Worm (Caenorhabditis elegans) whole organism, mixed stage, embryonic: ENCODE data around the gene srh-266.

ENCODE experiments used
- M03D4.4 ChIP-seq: sonication (generic microtip); optimal IDR thresholded peaks from 2 replicates; lab custom pipeline; 2017; ENCODE audit warnings: mild to moderate bottlenecking, missing genetic modification characterization, missing compliant biosample characterization
- bed-3 ChIP-seq: fragments of 200-800 bp; sonication (Bioruptor generic); optimal IDR thresholded peaks from 3 replicates; lab custom pipeline; 2018; ENCODE audit warnings: mild to moderate bottlenecking, missing genetic modification characterization, moderate library complexity, missing compliant biosample characterization
- blmp-1 ChIP-seq: fragments of 150-350 bp; optimal IDR thresholded peaks from 2 replicates; lab custom pipeline; 2014; ENCODE audit warnings: missing biosample characterization, missing genetic modification characterization
- ceh-39 ChIP-seq: fragments of 150-350 bp; optimal IDR thresholded peaks from 2 replicates; lab custom pipeline; 2014; ENCODE audit warnings: missing biosample characterization, missing genetic modification characterization
- ceh-43 ChIP-seq: fragments of 200-800 bp; sonication (Bioruptor generic); optimal IDR thresholded peaks from 2 replicates; lab custom pipeline; 2018; ENCODE audit warnings: mild to moderate bottlenecking, missing genetic modification characterization, moderate library complexity, missing compliant biosample characterization
- ceh-83 ChIP-seq: fragments of 200-800 bp; sonication (Bioruptor generic); optimal IDR thresholded peaks from 2 replicates; lab custom pipeline; 2018; ENCODE audit warnings: mild to moderate bottlenecking, missing genetic modification characterization, missing compliant biosample characterization
- ces-1 ChIP-seq: fragments of 150-350 bp; optimal IDR thresholded peaks from 2 replicates; lab custom pipeline; 2014; ENCODE audit warnings: missing biosample characterization, missing genetic modification reagents, missing genetic modification characterization
- cnd-1 ChIP-seq: fragments of 200-800 bp; sonication (Bioruptor generic); optimal IDR thresholded peaks from 2 replicates; lab custom pipeline; 2018; ENCODE audit warnings: mild to moderate bottlenecking, missing genetic modification characterization, missing compliant biosample characterization
- elt-1 ChIP-seq: sonication (generic microtip); optimal IDR thresholded peaks from 2 replicates; lab custom pipeline; 2017; ENCODE audit warnings: missing genetic modification characterization, mild to moderate bottlenecking, missing compliant biosample characterization, antibody characterized with exemption, moderate library complexity, borderline replicate concordance; ENCODE audit not compliant: insufficient read depth
- flh-1 ChIP-seq: fragments of 200-800 bp; sonication (Bioruptor generic); optimal IDR thresholded peaks from 2 replicates; lab custom pipeline; 2018; ENCODE audit warnings: mild to moderate bottlenecking, missing genetic modification characterization, moderate library complexity, missing compliant biosample characterization
- ham-2 ChIP-seq: fragments of 200-800 bp; sonication (Bioruptor generic); optimal IDR thresholded peaks from 2 replicates; lab custom pipeline; 2018; ENCODE audit warnings: mild to moderate bottlenecking, missing genetic modification characterization, missing compliant biosample characterization
- hlh-1 ChIP-seq: fragments of 150-350 bp; optimal IDR thresholded peaks from 2 replicates; lab custom pipeline; 2014; ENCODE audit warnings: missing biosample characterization, missing genetic modification reagents, missing genetic modification characterization
- lin-13 ChIP-seq: fragments of 150-350 bp; optimal IDR thresholded peaks from 2 replicates; lab custom pipeline; 2014; ENCODE audit warnings: missing biosample characterization, missing genetic modification characterization
- lin-32 ChIP-seq: fragments of 200-800 bp; sonication (Bioruptor generic); optimal IDR thresholded peaks from 2 replicates; lab custom pipeline; 2018; ENCODE audit warnings: mild to moderate bottlenecking, missing genetic modification characterization, missing compliant biosample characterization
- lsy-2 ChIP-seq: fragments of 150-350 bp; optimal IDR thresholded peaks from 2 replicates; lab custom pipeline; 2014; ENCODE audit warnings: missing biosample characterization, missing genetic modification characterization
- mab-5 ChIP-seq: fragments of 150-350 bp; optimal IDR thresholded peaks from 2 replicates; lab custom pipeline; 2014; ENCODE audit warnings: missing biosample characterization, missing genetic modification characterization
- mep-1 ChIP-seq: fragments of 150-350 bp; optimal IDR thresholded peaks from 2 replicates; lab custom pipeline; 2017; ENCODE audit warnings: missing biosample characterization, missing genetic modification reagents, missing genetic modification characterization, inconsistent platforms
- mls-2 ChIP-seq: sonication (generic microtip); optimal IDR thresholded peaks from 2 replicates; lab custom pipeline; 2016; ENCODE audit warnings: mild to moderate bottlenecking, missing genetic modification characterization, moderate library complexity, missing compliant biosample characterization
- nhr-2 ChIP-seq: fragments of 150-350 bp; optimal IDR thresholded peaks from 2 replicates; lab custom pipeline; 2014; ENCODE audit warnings: missing biosample characterization, missing genetic modification characterization
- nhr-237 ChIP-seq: fragments of 150-350 bp; optimal IDR thresholded peaks from 2 replicates; lab custom pipeline; 2014; ENCODE audit warnings: missing biosample characterization, missing genetic modification characterization
- nhr-28 ChIP-seq: fragments of 150-350 bp; optimal IDR thresholded peaks from 2 replicates; lab custom pipeline; 2014; ENCODE audit warnings: missing biosample characterization, missing genetic modification characterization
- nhr-76 ChIP-seq: sonication (generic microtip); optimal IDR thresholded peaks from 2 replicates; lab custom pipeline; 2017; ENCODE audit warnings: missing biosample characterization, missing genetic modification characterization
- pha-4 ChIP-seq: fragments of 150-350 bp; optimal IDR thresholded peaks from 2 replicates; lab custom pipeline; 2018; ENCODE audit warnings: missing biosample characterization, missing genetic modification reagents, missing genetic modification characterization
- sem-2 ChIP-seq: fragments of 200-800 bp; sonication (Bioruptor generic); optimal IDR thresholded peaks from 2 replicates; lab custom pipeline; 2018; ENCODE audit warnings: mild to moderate bottlenecking, missing genetic modification characterization, missing compliant biosample characterization
- sptf-1 ChIP-seq: sonication (generic microtip); optimal IDR thresholded peaks from 2 replicates; lab custom pipeline; 2017; ENCODE audit warnings: mild to moderate bottlenecking, missing genetic modification characterization, moderate library complexity, missing compliant biosample characterization
- tbx-8 ChIP-seq: fragments of 200-800 bp; sonication (Bioruptor generic); optimal IDR thresholded peaks from 2 replicates; lab custom pipeline; 2018; ENCODE audit warnings: mild to moderate bottlenecking, missing genetic modification characterization, moderate library complexity, missing compliant biosample characterization
- unc-120 ChIP-seq: sonication (generic microtip); optimal IDR thresholded peaks from 2 replicates; lab custom pipeline; 2017; ENCODE audit warnings: missing genetic modification characterization, missing compliant biosample characterization; ENCODE audit not compliant: poor library complexity, severe bottlenecking
- unc-39 ChIP-seq: fragments of 150-350 bp; optimal IDR thresholded peaks from 2 replicates; lab custom pipeline; 2014; ENCODE audit warnings: missing biosample characterization, missing genetic modification characterization
- unc-62 ChIP-seq: fragments of 150-350 bp; optimal IDR thresholded peaks from 2 replicates; lab custom pipeline; 2014; ENCODE audit warnings: missing biosample characterization, missing genetic modification reagents, missing genetic modification characterization
- ztf-11 ChIP-seq: fragments of 150-350 bp; optimal IDR thresholded peaks from 2 replicates; lab custom pipeline; 2014; ENCODE audit warnings: missing biosample characterization, missing genetic modification characterization

Gene srh-266

DNA sequence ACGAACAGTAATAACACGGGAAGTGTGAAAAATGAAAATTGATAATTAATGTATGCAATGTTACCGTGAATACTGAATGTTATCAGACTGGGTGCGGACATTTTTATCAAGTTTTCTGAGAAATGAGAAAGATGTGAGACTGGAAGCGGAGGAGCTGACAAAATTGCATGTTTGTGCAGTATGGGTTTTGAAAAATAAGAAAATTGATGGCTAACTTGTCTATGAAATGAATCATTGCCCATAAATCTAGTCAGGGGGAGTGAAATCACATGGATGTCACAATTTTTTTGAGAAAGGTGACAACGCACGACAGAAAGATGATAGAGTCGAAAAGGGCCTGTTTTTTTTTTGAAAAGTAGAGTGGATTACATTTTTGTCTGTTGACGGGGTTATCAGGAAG is 6.7 kb downstream of the srh-266 start, which contains the start of gene sru-24:
sru-24 (minus strand) TSS at position 101 of the 400 bp plus-strand sequence.
- no peak for TF ChIP-seq mls-2
- TF ChIP-seq nhr-2 (tag; lab: Kevin White, UChicago), result no peak
- no peak for TF ChIP-seq lin-13
- no peak for TF ChIP-seq sptf-1 (tag; lab: Kevin White, UChicago)
- TF ChIP-seq M03D4.4, result no peak
- no peak for TF ChIP-seq ceh-43 (GFP tag; lab: Kevin White, UChicago)
- TF ChIP-seq cnd-1 (tag; lab: Kevin White, UChicago), result no peak
- TF ChIP-seq mab-5 (tag; lab: Kevin White, UChicago), result no peak
- no peak for TF ChIP-seq ztf-11 (tag; lab: Kevin White, UChicago)
- no peak for TF ChIP-seq pha-4
- TF ChIP-seq blmp-1, result no peak
- TF ChIP-seq ham-2 (GFP tag; lab: Kevin White, UChicago), result no peak
- TF ChIP-seq flh-1 (GFP tag; lab: Kevin White, UChicago), result no peak
- TF ChIP-seq ceh-39 (tag; lab: Kevin White, UChicago), result no peak
- TF ChIP-seq nhr-237, result no peak
- TF ChIP-seq unc-120 (tag; lab: Kevin White, UChicago), result no peak
- no peak for TF ChIP-seq nhr-76 (tag; lab: Kevin White, UChicago)
- TF ChIP-seq nhr-28, result no peak
- TF ChIP-seq unc-39 (tag; lab: Kevin White, UChicago), result no peak

DNA sequence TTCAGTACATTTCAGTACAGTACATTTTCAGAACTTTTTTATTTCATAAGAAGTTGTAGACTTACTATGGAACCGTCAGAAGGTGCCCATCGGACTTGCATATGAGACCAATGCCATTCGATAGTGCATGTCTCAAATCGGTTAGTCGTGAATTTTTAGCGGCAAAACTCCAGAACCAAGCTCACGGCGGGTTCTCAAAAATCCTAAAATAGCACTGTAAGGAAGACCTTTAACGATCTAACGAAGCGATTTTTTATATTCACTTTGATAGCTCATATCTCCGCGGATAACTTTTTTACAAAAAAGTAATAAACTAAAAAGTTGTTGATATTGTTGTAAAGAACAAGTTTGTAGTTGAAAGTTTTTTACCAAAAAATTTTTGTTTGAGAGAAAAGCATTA is 9.6 kb downstream of the srh-266 start, which contains the start of gene sru-25:
sru-25 (minus strand) TSS at position 101 of the 400 bp plus-strand sequence.
- TF ChIP-seq tbx-8 (GFP tag; lab: Kevin White, UChicago), result no peak
- no peak for TF ChIP-seq sem-2
- no peak for TF ChIP-seq mls-2
- no peak for TF ChIP-seq unc-39 (tag; lab: Kevin White, UChicago)
- no peak for TF ChIP-seq nhr-2 (tag; lab: Kevin White, UChicago)
- TF ChIP-seq lsy-2, result no peak
- no peak for TF ChIP-seq flh-1 (GFP tag; lab: Kevin White, UChicago)
- no peak for TF ChIP-seq mep-1 (tag; lab: Kevin White, UChicago)
- no peak for TF ChIP-seq nhr-28

DNA sequence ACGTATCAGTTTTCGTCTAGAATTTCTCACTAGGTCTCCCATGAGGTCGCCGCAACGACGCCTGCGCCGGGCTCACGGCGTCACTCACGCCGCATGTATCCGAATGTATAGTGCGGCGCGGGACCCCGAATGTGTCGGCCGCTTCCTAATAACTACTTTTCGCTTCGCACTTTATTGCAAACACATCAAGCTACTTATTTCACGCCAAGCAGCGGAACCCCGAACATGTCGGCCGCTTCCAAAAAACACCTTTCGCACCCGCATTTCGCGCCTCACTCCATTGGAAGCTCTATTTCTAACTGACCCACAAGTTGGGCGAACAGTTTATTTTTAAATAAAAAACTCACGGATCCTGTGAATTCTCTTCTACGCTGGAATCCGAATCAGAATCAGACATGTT is 11.5 kb downstream of the srh-266 start:
- TF ChIP-seq ceh-43 (GFP tag; lab: Kevin White, UChicago) (no peak), ham-2 (GFP tag; lab: Kevin White, UChicago) (no peak), ces-1 (GFP tag; lab: Kevin White, UChicago) (no peak), tbx-8 (GFP tag; lab: Kevin White, UChicago) (no peak), ztf-11 (tag; lab: Kevin White, UChicago) (no peak), M03D4.4 (no peak), lin-32 (GFP tag; lab: Kevin White, UChicago) (no peak), hlh-1 (tag; lab: Kevin White, UChicago) (no peak), unc-62 (no peak), lin-13 (no peak), nhr-76 (tag; lab: Kevin White, UChicago) (no peak), mep-1 (tag; lab: Kevin White, UChicago) (no peak)

DNA sequence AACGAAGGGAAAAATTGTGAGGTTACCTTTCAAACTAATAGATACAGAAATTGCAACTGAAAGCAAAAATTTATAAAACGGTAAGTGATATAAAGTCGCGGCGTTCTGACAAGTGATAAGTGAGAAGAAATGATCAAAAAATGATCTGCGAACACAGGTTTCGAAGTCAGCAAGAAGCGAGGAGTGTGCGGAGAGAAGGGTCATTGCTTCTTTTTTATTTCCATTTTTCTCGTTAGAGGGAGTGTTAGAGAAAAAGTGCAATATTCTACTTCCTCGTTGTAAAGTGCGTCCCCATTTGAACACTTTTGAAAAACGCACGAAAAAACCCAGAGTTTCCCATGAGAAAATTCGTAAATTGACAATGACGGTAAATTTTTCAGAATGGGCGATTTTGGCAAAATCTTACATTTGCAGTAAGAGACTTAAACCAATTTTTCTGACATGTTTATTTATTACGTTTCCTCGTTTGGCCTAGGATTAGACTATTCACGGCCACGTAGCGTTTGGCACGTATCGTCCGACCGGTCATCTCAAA is 12.0 kb downstream of the srh-266 start, which contains the start of the genes fbxa-72 and srx-21:
fbxa-72 (minus strand) TSS at position 204 of the 535 bp plus-strand sequence.
srx-21 (plus strand) TSS at position 485 of the 535 bp plus-strand sequence.
- TF ChIP-seq elt-1 (tag; lab: Kevin White, UChicago) (no peak), bed-3 (GFP tag; lab: Kevin White, UChicago) (no peak), lsy-2 (no peak)
- TF ChIP-seq, all 35 proteins: peak for 0

DNA sequence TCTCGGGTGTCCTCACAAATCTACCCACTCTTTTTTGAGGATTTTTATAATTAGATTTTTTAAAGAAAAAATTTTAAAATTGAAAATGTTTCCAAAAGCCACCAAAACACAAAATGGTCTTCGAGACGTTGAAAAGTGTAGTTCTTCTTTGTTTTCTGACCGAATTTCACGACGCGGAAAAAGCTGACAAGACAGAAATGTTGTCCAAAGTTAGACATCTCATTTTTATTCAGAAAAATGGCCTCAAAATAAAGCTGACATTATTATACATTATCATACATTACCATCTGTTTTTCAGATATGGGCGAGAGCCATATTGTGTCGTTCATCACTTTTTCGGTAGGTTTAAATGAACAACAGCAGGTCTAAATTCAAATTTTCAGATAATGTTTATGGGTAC is 15.1 kb downstream of the srh-266 start, which contains the start of gene srx-22:
srx-22 (plus strand) TSS at position 301 of the 400 bp plus-strand sequence.
- TF ChIP-seq ceh-43 (GFP tag; lab: Kevin White, UChicago), result no peak
- TF ChIP-seq lin-13, result no peak
- no peak for TF ChIP-seq ceh-83 (GFP tag; lab: Kevin White, UChicago)
